Fruit fly (Drosophila melanogaster): ENCODE data around the gene CG3557.

The CG3557 gene

DNA sequence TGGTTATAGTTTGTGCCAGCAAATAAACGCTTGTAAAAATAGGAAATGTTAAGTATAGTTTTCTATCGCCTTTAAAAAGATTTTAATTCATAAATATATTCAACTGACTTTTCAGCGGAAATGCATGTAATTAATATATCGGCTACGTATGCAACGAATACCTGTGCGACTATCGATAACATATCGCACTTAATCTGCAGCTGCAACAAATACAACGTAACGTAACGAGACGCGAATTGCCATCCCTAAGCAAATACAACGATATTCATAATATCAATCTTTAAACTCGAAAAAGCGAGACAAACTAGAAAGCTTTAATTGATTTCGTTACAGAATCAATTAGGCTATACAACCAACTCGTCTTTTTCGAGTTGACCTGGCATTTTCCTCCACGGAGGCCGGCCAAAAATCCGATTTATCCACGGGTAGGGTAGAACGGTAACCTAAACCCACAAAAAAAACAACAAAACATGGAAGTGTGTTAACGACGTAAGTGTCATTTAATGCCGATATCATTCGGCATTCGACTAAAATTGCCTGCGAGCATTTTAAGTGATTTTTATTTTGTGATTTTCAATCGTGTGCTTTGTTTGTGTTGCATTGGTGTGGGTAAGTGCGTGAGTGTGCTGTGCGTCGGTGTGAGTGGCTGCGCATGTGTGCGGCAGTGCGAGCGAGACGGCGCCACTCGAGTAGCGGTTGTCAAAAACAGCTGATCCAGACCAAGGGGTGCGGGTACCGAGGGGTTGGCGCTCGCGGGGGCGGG is 9.8 kb downstream of the CG3557 start, which contains the start of gene Atxn7 (continued):
- TF ChIP-seq bbx (GFP tag; IDR thresholded peaks at IDR 0.05; ENCODE audit: partially characterized antibody) (peak; percentile 99), CG10431 (GFP tag; optimal IDR thresholded peaks at IDR 0.05) (peak; percentile 82), CG43689 (GFP tag; IDR thresholded peaks at IDR 0.05) (no peak), fu2 (GFP tag; optimal IDR thresholded peaks at IDR 0.05) (no peak), gem (tag; optimal IDR thresholded peaks at IDR 0.05) (peak; percentile 55), CG18619 (GFP tag; optimal IDR thresholded peaks at IDR 0.05) (peak; percentile 84), p53 (GFP tag; optimal IDR thresholded peaks at IDR 0.05) (peak; percentile 61), psq (GFP tag; optimal IDR thresholded peaks at IDR 0.05) (peak; percentile 7), bcd (GFP tag; optimal IDR thresholded peaks at IDR 0.05) (peak; percentile 80), CG4328 (GFP tag; optimal IDR thresholded peaks at IDR 0.05) (peak; percentile 66), CG11456 (GFP tag; IDR thresholded peaks at IDR 0.05) (peak; percentile 81; the same call in 2 of the 3 replicates), CG7271 (tag; optimal IDR thresholded peaks at IDR 0.05) (peak; percentile 88), chif (GFP tag; optimal IDR thresholded peaks at IDR 0.05) (peak; percentile 37 to 52), NC2β (GFP tag; optimal IDR thresholded peaks at IDR 0.05) (peak; percentile 80), CG14014 (GFP tag; IDR thresholded peaks at IDR 0.05) (peak; percentile 51; the same call in 1 of the 2 replicates), NfI (GFP tag; optimal IDR thresholded peaks at IDR 0.05) (peak; percentile 89), CG10267 (tag; optimal IDR thresholded peaks at IDR 0.05) (peak; percentile 67), Eip74EF (GFP tag; optimal IDR thresholded peaks at IDR 0.05) (peak in 1 of 2 experiments; percentile 45), Nf-YB (GFP tag; optimal IDR thresholded peaks at IDR 0.05) (peak; percentile 42), CG7786 (GFP tag; optimal IDR thresholded peaks at IDR 0.05) (peak; percentile 24), gt (GFP tag; IDR thresholded peaks at IDR 0.05) (no peak), jigr1 (GFP tag; IDR thresholded peaks at IDR 0.05) (no peak), Side (GFP tag; optimal IDR thresholded peaks at IDR 0.05) (peak; percentile 6), ap (GFP tag; IDR thresholded peaks at IDR 0.05) (peak; percentile 61), CG17612 (GFP tag; IDR thresholded peaks at IDR 0.05) (no peak; the same call in 1 of the 2 replicates), tio (GFP tag; optimal IDR thresholded peaks at IDR 0.05) (peak; percentile 15), CG9727 (GFP tag; optimal IDR thresholded peaks at IDR 0.05) (peak; percentile 77), dimm (GFP tag; IDR thresholded peaks at IDR 0.05) (no peak), nau (GFP tag; optimal IDR thresholded peaks at IDR 0.05) (peak; percentile 48), CG31441 (GFP tag; IDR thresholded peaks at IDR 0.05) (peak; percentile 57), pfk (GFP tag; optimal IDR thresholded peaks at IDR 0.05) (peak; percentile 49), wdn (GFP tag; IDR thresholded peaks at IDR 0.05) (peak; percentile 44; the same call in 1 of the 2 replicates), tgo (GFP tag; IDR thresholded peaks at IDR 0.05) (peak; percentile 28; the same call in 1 of the 3 replicates), CG32767 (GFP tag; IDR thresholded peaks at IDR 0.05) (0 out of 2 replicates have a peak, but pooled peaks have one; percentile 25), hkb (optimal IDR thresholded peaks at IDR 0.05) (no peak), hkb (GFP tag; IDR thresholded peaks at IDR 0.05) (peak; percentile 68), Atf3 (GFP tag; optimal IDR thresholded peaks at IDR 0.05) (no peak), CG6813 (GFP tag; optimal IDR thresholded peaks at IDR 0.05) (peak; percentile 38), bab2 (GFP tag; optimal IDR thresholded peaks at IDR 0.05) (peak; percentile 24), nerfin-2 (GFP tag; IDR thresholded peaks at IDR 0.05; ENCODE audit: partially characterized antibody) (peak; percentile 89), C15 (GFP tag; IDR thresholded peaks at IDR 0.05) (no peak), Kr (GFP tag; optimal IDR thresholded peaks at IDR 0.05) (no peak), Fer3 (tag; optimal IDR thresholded peaks at IDR 0.05) (peak; percentile 63), lbe (GFP tag; optimal IDR thresholded peaks at IDR 0.05) (peak; percentile 73), CG30020 (tag; optimal IDR thresholded peaks at IDR 0.05) (peak; percentile 56), CG2120 (GFP tag; optimal IDR thresholded peaks at IDR 0.05) (peak; percentile 16), run (tag; optimal IDR thresholded peaks at IDR 0.05) (no peak), Mad (GFP tag; optimal IDR thresholded peaks at IDR 0.05) (peak; percentile 73), lola (GFP tag; optimal IDR thresholded peaks at IDR 0.05) (no peak)

All from whole organism, embryonic.